Worm (Caenorhabditis elegans) whole organism, late embryonic: ENCODE measurements around the gene T07H3.8.
"Not testable (repeated sequence)": the region's sequence is repeated elsewhere in the genome, so short reads cannot be mapped to it uniquely, and the experiment has no call there.

Source experiments
- F13H6.1 ChIP-seq: sonication (generic microtip); optimal IDR thresholded peaks from 2 replicates; lab custom pipeline; 2016; ENCODE audit warnings: missing genetic modification characterization, missing compliant biosample characterization
- K02D7.2 ChIP-seq: sonication (generic microtip); optimal IDR thresholded peaks from 2 replicates; lab custom pipeline; 2017; ENCODE audit warnings: mild to moderate bottlenecking, missing genetic modification characterization, missing compliant biosample characterization
- T23F11.4 ChIP-seq: fragments of 200-800 bp; sonication (Bioruptor generic); optimal IDR thresholded peaks from 2 replicates; lab custom pipeline; 2018; ENCODE audit warnings: mild to moderate bottlenecking, missing genetic modification characterization, missing compliant biosample characterization
- Y22D7AL.16 ChIP-seq: sonication (generic microtip); optimal IDR thresholded peaks from 2 replicates; lab custom pipeline; 2016; ENCODE audit warnings: missing genetic modification characterization, missing compliant biosample characterization
- ama-1 ChIP-seq: fragments of 150-350 bp; optimal IDR thresholded peaks from 2 replicates; lab custom pipeline; 2014
- ceh-18 ChIP-seq: sonication (generic microtip); optimal IDR thresholded peaks from 2 replicates; lab custom pipeline; 2016; ENCODE audit warnings: missing genetic modification characterization, missing compliant biosample characterization
- ceh-2 ChIP-seq: sonication (generic microtip); optimal IDR thresholded peaks from 2 replicates; lab custom pipeline; 2016; ENCODE audit warnings: missing genotype, missing genetic modification characterization, missing compliant biosample characterization
- ceh-22 ChIP-seq: sonication (generic microtip); optimal IDR thresholded peaks from 2 replicates; lab custom pipeline; 2017; ENCODE audit warnings: missing biosample characterization, missing genetic modification characterization
- ceh-24 ChIP-seq: sonication (generic microtip); optimal IDR thresholded peaks from 2 replicates; lab custom pipeline; 2016; ENCODE audit warnings: mild to moderate bottlenecking, missing genetic modification characterization, missing compliant biosample characterization
- ceh-48 ChIP-seq: sonication (generic microtip); optimal IDR thresholded peaks from 2 replicates; lab custom pipeline; 2016; ENCODE audit warnings: missing genetic modification characterization, inconsistent platforms, missing compliant biosample characterization
- ceh-6 ChIP-seq: fragments of 200-800 bp; sonication (Bioruptor generic); optimal IDR thresholded peaks from 2 replicates; lab custom pipeline; 2018; ENCODE audit warnings: mild to moderate bottlenecking, missing genetic modification characterization, missing compliant biosample characterization
- ceh-9 ChIP-seq: sonication (generic microtip); optimal IDR thresholded peaks from 2 replicates; lab custom pipeline; 2016; ENCODE audit warnings: mild to moderate bottlenecking, missing genetic modification characterization, inconsistent platforms, missing compliant biosample characterization
- dmd-4 ChIP-seq: sonication (generic microtip); optimal IDR thresholded peaks from 2 replicates; lab custom pipeline; 2016; ENCODE audit warnings: borderline replicate concordance, missing genetic modification characterization, missing compliant biosample characterization
- dve-1 ChIP-seq: sonication (generic microtip); optimal IDR thresholded peaks from 2 replicates; lab custom pipeline; 2017; ENCODE audit warnings: antibody characterized with exemption, mild to moderate bottlenecking, missing genetic modification characterization, missing compliant biosample characterization
- elt-4 ChIP-seq: sonication (generic microtip); optimal IDR thresholded peaks from 2 replicates; lab custom pipeline; 2016; ENCODE audit warnings: missing genetic modification characterization, missing compliant biosample characterization
- fax-1 ChIP-seq: sonication (generic microtip); optimal IDR thresholded peaks from 2 replicates; lab custom pipeline; 2016; ENCODE audit warnings: missing genotype, missing genetic modification characterization, missing compliant biosample characterization
- fkh-10 ChIP-seq: fragments of 150-350 bp; optimal IDR thresholded peaks from 2 replicates; lab custom pipeline; 2014; ENCODE audit warnings: missing biosample characterization, missing genetic modification reagents, missing genetic modification characterization
- fkh-6 ChIP-seq: sonication (generic microtip); optimal IDR thresholded peaks from 2 replicates; lab custom pipeline; 2016; ENCODE audit warnings: missing genetic modification characterization, missing compliant biosample characterization
- hlh-15 ChIP-seq: sonication (generic microtip); optimal IDR thresholded peaks from 2 replicates; lab custom pipeline; 2016; ENCODE audit warnings: missing genetic modification characterization, missing compliant biosample characterization
- hlh-30 ChIP-seq: sonication (generic microtip); optimal IDR thresholded peaks from 2 replicates; lab custom pipeline; 2017; ENCODE audit warnings: antibody characterized with exemption, missing genetic modification characterization, missing compliant biosample characterization; ENCODE audit not compliant: insufficient read depth
- lim-6 ChIP-seq: sonication (generic microtip); optimal IDR thresholded peaks from 2 replicates; lab custom pipeline; 2016; ENCODE audit warnings: missing genetic modification characterization, missing compliant biosample characterization
- madf-2 ChIP-seq: sonication (generic microtip); optimal IDR thresholded peaks from 2 replicates; lab custom pipeline; 2017; ENCODE audit warnings: missing genetic modification characterization, missing compliant biosample characterization
- mec-3 ChIP-seq: sonication (generic microtip); optimal IDR thresholded peaks from 2 replicates; lab custom pipeline; 2016; ENCODE audit warnings: borderline replicate concordance, missing genetic modification characterization, missing compliant biosample characterization
- nfya-1 ChIP-seq: sonication (generic microtip); optimal IDR thresholded peaks from 2 replicates; lab custom pipeline; 2017; ENCODE audit warnings: missing genetic modification characterization, mild to moderate bottlenecking, missing compliant biosample characterization, antibody characterized with exemption, moderate library complexity
- nhr-11 ChIP-seq: fragments of 150-350 bp; optimal IDR thresholded peaks from 2 replicates; lab custom pipeline; 2014; ENCODE audit warnings: missing biosample characterization, missing genetic modification characterization
- npax-4 ChIP-seq: sonication (generic microtip); optimal IDR thresholded peaks from 2 replicates; lab custom pipeline; 2016; ENCODE audit warnings: missing genetic modification characterization, missing compliant biosample characterization
- odd-2 ChIP-seq: sonication (generic microtip); optimal IDR thresholded peaks from 2 replicates; lab custom pipeline; 2017; ENCODE audit warnings: antibody characterized with exemption, mild to moderate bottlenecking, missing genetic modification characterization, missing compliant biosample characterization
- pha-2 ChIP-seq: sonication (generic microtip); optimal IDR thresholded peaks from 2 replicates; lab custom pipeline; 2017; ENCODE audit warnings: mild to moderate bottlenecking, missing genetic modification characterization, missing compliant biosample characterization
- pqm-1 ChIP-seq: sonication (generic microtip); optimal IDR thresholded peaks from 2 replicates; lab custom pipeline; 2016; ENCODE audit warnings: missing genetic modification characterization, missing compliant biosample characterization
- ref-2 ChIP-seq: sonication (generic microtip); optimal IDR thresholded peaks from 2 replicates; lab custom pipeline; 2016; ENCODE audit warnings: missing genetic modification characterization, missing compliant biosample characterization
- sdc-2 ChIP-seq: sonication (generic microtip); optimal IDR thresholded peaks from 2 replicates; lab custom pipeline; 2016; ENCODE audit warnings: missing genotype, missing genetic modification characterization, missing compliant biosample characterization
- sox-4 ChIP-seq: sonication (generic microtip); optimal IDR thresholded peaks from 2 replicates; lab custom pipeline; 2017; ENCODE audit warnings: mild to moderate bottlenecking, missing genetic modification characterization, inconsistent platforms, missing compliant biosample characterization
- syd-9 ChIP-seq: sonication (generic microtip); optimal IDR thresholded peaks from 2 replicates; lab custom pipeline; 2016; ENCODE audit warnings: mild to moderate bottlenecking, missing genetic modification characterization, moderate library complexity, missing compliant biosample characterization
- tbx-2 ChIP-seq: sonication (generic microtip); optimal IDR thresholded peaks from 2 replicates; lab custom pipeline; 2016; ENCODE audit warnings: missing genetic modification characterization, missing compliant biosample characterization
- unc-3 ChIP-seq, 2 experiments: fragments of 200-800 bp in 1 of 2; sonication (Bioruptor generic) in 1 of 2; sonication (generic microtip) in 1 of 2; conservative IDR thresholded peaks in 1 of 2; optimal IDR thresholded peaks in 1 of 2; 2 replicates each; pipeline versions ENCODE4 v1.3.6 to Lab custom; 2016 to 2022; ENCODE audit warnings: missing compliant biosample characterization in 2 of 2, missing genetic modification characterization in 2 of 2, missing genetic modification reagents in 1 of 2
- unc-42 ChIP-seq: sonication (generic microtip); optimal IDR thresholded peaks from 2 replicates; lab custom pipeline; 2016; ENCODE audit warnings: missing genotype, missing genetic modification characterization, missing compliant biosample characterization
- ztf-16 ChIP-seq: sonication (generic microtip); optimal IDR thresholded peaks from 2 replicates; lab custom pipeline; 2017; ENCODE audit warnings: missing genetic modification characterization, missing compliant biosample characterization

Gene T07H3.8

DNA sequence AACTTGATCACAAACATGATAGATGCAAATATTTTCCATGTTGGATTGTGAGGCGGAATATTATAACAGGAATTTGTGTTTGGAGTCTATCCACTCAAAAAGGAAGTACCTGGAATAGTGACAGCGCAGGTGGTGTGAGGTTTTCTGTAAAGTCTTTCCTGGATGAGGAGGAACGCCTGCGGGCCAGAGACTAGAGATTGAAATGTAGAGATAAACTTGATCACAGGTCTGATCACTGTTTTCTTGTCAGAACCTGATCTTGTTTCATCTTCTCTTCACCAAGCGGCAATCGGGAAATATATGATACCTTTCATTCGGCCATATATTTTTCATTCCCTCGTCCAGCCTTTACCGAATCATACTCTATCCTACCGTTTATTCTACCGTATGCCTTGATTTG is at the start of gene T07H3.8:
TSS of gene T07H3.8 (plus strand) at position 301 of the 400 bp plus-strand sequence.
- TF ChIP-seq Y22D7AL.16 (no peak), ceh-22 (tag; lab: Kevin White, UChicago) (no peak), nfya-1 (no peak), hlh-15 (no peak), ceh-24 (tag; lab: Kevin White, UChicago) (no peak), odd-2 (tag; lab: Kevin White, UChicago) (no peak), hlh-30 (tag; lab: Kevin White, UChicago) (no peak)

ce11 chrII:1537321-1537720 is 49.1 kb upstream of the T07H3.8 start, which contains the start of gene fbxb-42:
Gene fbxb-42 (plus strand): TSS chrII:1537621.
- no peak for TF ChIP-seq fkh-6
- no peak for TF ChIP-seq ceh-18 (tag; lab: Kevin White, UChicago)
- TF ChIP-seq ref-2 (tag; lab: Kevin White, UChicago): no peak
- no peak for TF ChIP-seq npax-4 (tag; lab: Kevin White, UChicago)
- no peak for TF ChIP-seq unc-3 (GFP tag; conservative IDR thresholded peaks at IDR 0.05; lab: Robert Waterston, UW)
- no peak for TF ChIP-seq unc-3 (tag; optimal IDR thresholded peaks at IDR 0.05; lab: Kevin White, UChicago)
- TF ChIP-seq ama-1 (lab: Kevin White, UChicago): no peak
- no peak for TF ChIP-seq odd-2 (tag; lab: Kevin White, UChicago)
- TF ChIP-seq lim-6 (tag; lab: Kevin White, UChicago): no peak
- TF ChIP-seq ceh-22 (tag; lab: Kevin White, UChicago): no peak
- TF ChIP-seq tbx-2 (tag; lab: Kevin White, UChicago): no peak
- TF ChIP-seq ceh-6 (GFP tag; lab: Kevin White, UChicago): no peak
- no peak for TF ChIP-seq madf-2 (tag; lab: Kevin White, UChicago)
- TF ChIP-seq ceh-9: no peak
- no peak for TF ChIP-seq ceh-2 (tag; lab: Kevin White, UChicago)
- TF ChIP-seq fkh-10 (GFP tag; lab: Kevin White, UChicago): no peak
- no peak for TF ChIP-seq K02D7.2 (tag; lab: Kevin White, UChicago)
- no peak for TF ChIP-seq pqm-1 (tag; lab: Kevin White, UChicago)
- no peak for TF ChIP-seq mec-3 (tag; lab: Kevin White, UChicago)
- TF ChIP-seq syd-9 (tag; lab: Kevin White, UChicago): no peak

- TF ChIP-seq F13H6.1 (no peak), dve-1 (no peak), madf-2 (tag; lab: Kevin White, UChicago) (no peak), fax-1 (tag; lab: Kevin White, UChicago) (no peak), pha-2 (tag; lab: Kevin White, UChicago) (no peak), nhr-11 (no peak), Y22D7AL.16 (no peak), elt-4 (tag; lab: Kevin White, UChicago) (no peak), ceh-18 (tag; lab: Kevin White, UChicago) (no peak), unc-42 (tag; lab: Kevin White, UChicago) (no peak), K02D7.2 (tag; lab: Kevin White, UChicago) (no peak), dmd-4 (tag; lab: Kevin White, UChicago) (no peak), nfya-1 (no peak), ztf-16 (tag; lab: Kevin White, UChicago) (no peak), ceh-48 (tag; lab: Kevin White, UChicago) (no peak), ceh-9 (no peak), unc-3 (GFP tag; conservative IDR thresholded peaks at IDR 0.05; lab: Robert Waterston, UW) (no peak), unc-3 (tag; optimal IDR thresholded peaks at IDR 0.05; lab: Kevin White, UChicago) (no peak), sdc-2 (tag; lab: Kevin White, UChicago) (no peak)
Measured at ce11 chrII:1538589-1538988, 47.8 kb upstream of the T07H3.8 start, which contains the start of gene fbxb-44. Gene fbxb-44 (plus strand): TSS chrII:1538889.

DNA sequence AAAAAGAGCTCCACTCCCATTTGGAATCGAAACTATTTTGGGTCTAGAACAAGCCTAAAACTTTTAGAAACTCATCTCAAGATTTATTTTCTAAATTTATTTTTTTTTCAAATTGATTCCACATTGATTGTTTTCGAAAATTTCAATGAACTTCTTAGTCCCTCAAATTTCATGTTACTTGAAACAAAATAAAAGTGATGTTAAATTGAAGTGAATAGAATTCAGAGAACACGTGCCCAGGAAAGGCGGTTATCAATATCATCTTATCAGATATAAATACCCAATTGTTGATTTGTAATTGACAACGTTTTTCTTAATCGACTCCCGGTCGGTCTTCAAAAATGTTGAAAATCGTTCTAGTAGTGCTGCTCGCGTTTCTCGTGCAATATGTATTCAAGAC is 45.8 kb upstream of the T07H3.8 start, which contains the start of gene poml-4:
TSS of gene poml-4 (plus strand) at position 301 of the 400 bp plus-strand sequence.
- TF ChIP-seq madf-2 (tag; lab: Kevin White, UChicago); T23F11.4 (GFP tag; lab: Kevin White, UChicago); sox-4 (tag; lab: Kevin White, UChicago): not testable (repeated sequence)
